Worm (Caenorhabditis elegans) whole organism, mixed stage, embryonic: ENCODE results near the gene Y46E12A.2.
A peak's percentile ranks its signal among the peaks of the same experiment; 100 is the strongest.

Experiments used
- M03D4.4 ChIP-seq: sonication (generic microtip); optimal IDR thresholded peaks from 2 replicates; lab custom pipeline; 2017; ENCODE audit warnings: mild to moderate bottlenecking, missing genetic modification characterization, missing compliant biosample characterization
- bed-3 ChIP-seq: fragments of 200-800 bp; sonication (Bioruptor generic); optimal IDR thresholded peaks from 3 replicates; lab custom pipeline; 2018; ENCODE audit warnings: mild to moderate bottlenecking, missing genetic modification characterization, moderate library complexity, missing compliant biosample characterization
- blmp-1 ChIP-seq: fragments of 150-350 bp; optimal IDR thresholded peaks from 2 replicates; lab custom pipeline; 2014; ENCODE audit warnings: missing biosample characterization, missing genetic modification characterization
- ceh-39 ChIP-seq: fragments of 150-350 bp; optimal IDR thresholded peaks from 2 replicates; lab custom pipeline; 2014; ENCODE audit warnings: missing biosample characterization, missing genetic modification characterization
- ceh-83 ChIP-seq: fragments of 200-800 bp; sonication (Bioruptor generic); optimal IDR thresholded peaks from 2 replicates; lab custom pipeline; 2018; ENCODE audit warnings: mild to moderate bottlenecking, missing genetic modification characterization, missing compliant biosample characterization
- ces-1 ChIP-seq: fragments of 150-350 bp; optimal IDR thresholded peaks from 2 replicates; lab custom pipeline; 2014; ENCODE audit warnings: missing biosample characterization, missing genetic modification reagents, missing genetic modification characterization
- drap-1 ChIP-seq: fragments of 200-800 bp; sonication (Bioruptor generic); optimal IDR thresholded peaks from 3 replicates; lab custom pipeline; 2018; ENCODE audit warnings: mild to moderate bottlenecking, missing genetic modification characterization, missing compliant biosample characterization
- elt-1 ChIP-seq: sonication (generic microtip); optimal IDR thresholded peaks from 2 replicates; lab custom pipeline; 2017; ENCODE audit warnings: missing genetic modification characterization, mild to moderate bottlenecking, missing compliant biosample characterization, antibody characterized with exemption, moderate library complexity, borderline replicate concordance; ENCODE audit not compliant: insufficient read depth
- elt-3 ChIP-seq: fragments of 150-350 bp; optimal IDR thresholded peaks from 2 replicates; lab custom pipeline; 2014; ENCODE audit warnings: missing biosample characterization, missing genetic modification characterization
- flh-1 ChIP-seq: fragments of 200-800 bp; sonication (Bioruptor generic); optimal IDR thresholded peaks from 2 replicates; lab custom pipeline; 2018; ENCODE audit warnings: mild to moderate bottlenecking, missing genetic modification characterization, moderate library complexity, missing compliant biosample characterization
- ham-2 ChIP-seq: fragments of 200-800 bp; sonication (Bioruptor generic); optimal IDR thresholded peaks from 2 replicates; lab custom pipeline; 2018; ENCODE audit warnings: mild to moderate bottlenecking, missing genetic modification characterization, missing compliant biosample characterization
- hlh-1 ChIP-seq: fragments of 150-350 bp; optimal IDR thresholded peaks from 2 replicates; lab custom pipeline; 2014; ENCODE audit warnings: missing biosample characterization, missing genetic modification reagents, missing genetic modification characterization
- lin-13 ChIP-seq: fragments of 150-350 bp; optimal IDR thresholded peaks from 2 replicates; lab custom pipeline; 2014; ENCODE audit warnings: missing biosample characterization, missing genetic modification characterization
- lin-32 ChIP-seq: fragments of 200-800 bp; sonication (Bioruptor generic); optimal IDR thresholded peaks from 2 replicates; lab custom pipeline; 2018; ENCODE audit warnings: mild to moderate bottlenecking, missing genetic modification characterization, missing compliant biosample characterization
- mab-5 ChIP-seq: fragments of 150-350 bp; optimal IDR thresholded peaks from 2 replicates; lab custom pipeline; 2014; ENCODE audit warnings: missing biosample characterization, missing genetic modification characterization
- mep-1 ChIP-seq: fragments of 150-350 bp; optimal IDR thresholded peaks from 2 replicates; lab custom pipeline; 2017; ENCODE audit warnings: missing biosample characterization, missing genetic modification reagents, missing genetic modification characterization, inconsistent platforms
- nhr-12 ChIP-seq: fragments of 150-350 bp; optimal IDR thresholded peaks from 2 replicates; lab custom pipeline; 2014; ENCODE audit warnings: missing biosample characterization, missing genetic modification characterization
- nhr-2 ChIP-seq: fragments of 150-350 bp; optimal IDR thresholded peaks from 2 replicates; lab custom pipeline; 2014; ENCODE audit warnings: missing biosample characterization, missing genetic modification characterization
- nhr-237 ChIP-seq: fragments of 150-350 bp; optimal IDR thresholded peaks from 2 replicates; lab custom pipeline; 2014; ENCODE audit warnings: missing biosample characterization, missing genetic modification characterization
- nhr-28 ChIP-seq: fragments of 150-350 bp; optimal IDR thresholded peaks from 2 replicates; lab custom pipeline; 2014; ENCODE audit warnings: missing biosample characterization, missing genetic modification characterization
- nhr-76 ChIP-seq: sonication (generic microtip); optimal IDR thresholded peaks from 2 replicates; lab custom pipeline; 2017; ENCODE audit warnings: missing biosample characterization, missing genetic modification characterization
- pha-4 ChIP-seq: fragments of 150-350 bp; optimal IDR thresholded peaks from 2 replicates; lab custom pipeline; 2018; ENCODE audit warnings: missing biosample characterization, missing genetic modification reagents, missing genetic modification characterization
- snpc-4 ChIP-seq: fragments of 150-350 bp; optimal IDR thresholded peaks from 2 replicates; lab custom pipeline; 2014; ENCODE audit warnings: missing biosample characterization, missing genetic modification characterization
- tbx-8 ChIP-seq: fragments of 200-800 bp; sonication (Bioruptor generic); optimal IDR thresholded peaks from 2 replicates; lab custom pipeline; 2018; ENCODE audit warnings: mild to moderate bottlenecking, missing genetic modification characterization, moderate library complexity, missing compliant biosample characterization
- unc-120 ChIP-seq: sonication (generic microtip); optimal IDR thresholded peaks from 2 replicates; lab custom pipeline; 2017; ENCODE audit warnings: missing genetic modification characterization, missing compliant biosample characterization; ENCODE audit not compliant: poor library complexity, severe bottlenecking
- unc-39 ChIP-seq: fragments of 150-350 bp; optimal IDR thresholded peaks from 2 replicates; lab custom pipeline; 2014; ENCODE audit warnings: missing biosample characterization, missing genetic modification characterization
- unc-62 ChIP-seq: fragments of 150-350 bp; optimal IDR thresholded peaks from 2 replicates; lab custom pipeline; 2014; ENCODE audit warnings: missing biosample characterization, missing genetic modification reagents, missing genetic modification characterization
- zip-8 ChIP-seq: fragments of 150-350 bp; optimal IDR thresholded peaks from 2 replicates; lab custom pipeline; 2014; ENCODE audit warnings: missing biosample characterization, missing genetic modification characterization
- ztf-11 ChIP-seq: fragments of 150-350 bp; optimal IDR thresholded peaks from 2 replicates; lab custom pipeline; 2014; ENCODE audit warnings: missing biosample characterization, missing genetic modification characterization

The Y46E12A.2 gene

ce11 chrIII:1788033-1788432, 29.3 kb downstream of the Y46E12A.2 start, which contains the start of gene rimb-1:
TSS of gene rimb-1 (plus strand) at chrIII:1788333.
- TF ChIP-seq unc-120 = no peak

DNA sequence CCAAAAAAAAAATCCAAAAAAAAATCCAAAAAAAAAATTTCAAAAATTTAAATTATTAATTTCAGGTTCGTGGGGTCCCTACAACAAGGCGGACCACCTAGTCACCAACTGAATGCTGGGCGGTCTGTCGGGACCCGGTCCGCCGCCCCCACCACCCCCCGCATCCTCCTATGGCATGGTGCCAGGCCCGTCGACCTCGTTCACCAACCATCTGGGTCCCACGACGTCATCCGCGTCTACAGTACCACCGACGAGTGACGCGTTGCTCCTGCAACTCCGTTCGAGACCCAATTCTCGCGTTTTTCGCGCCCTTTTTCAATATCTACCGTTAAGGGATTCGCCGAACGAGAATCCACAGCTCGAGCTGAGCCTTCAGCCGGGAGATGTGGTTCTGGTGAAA, 30.2 kb downstream of the Y46E12A.2 start:
- no peak for TF ChIP-seq nhr-237 (tag; lab: Kevin White, UChicago)
- no peak for TF ChIP-seq blmp-1
- TF ChIP-seq ham-2 (GFP tag; lab: Kevin White, UChicago) = no peak
- TF ChIP-seq lin-32 = no peak
- TF ChIP-seq unc-120 = no peak
- no peak for TF ChIP-seq elt-1 (tag; lab: Kevin White, UChicago)
- TF ChIP-seq ceh-83 (GFP tag; lab: Kevin White, UChicago) = no peak
- TF ChIP-seq nhr-76 = no peak
- TF ChIP-seq mep-1 (tag; lab: Kevin White, UChicago) = no peak
- TF ChIP-seq pha-4 (tag; lab: Kevin White, UChicago) = no peak
- TF ChIP-seq drap-1 = no peak
- no peak for TF ChIP-seq M03D4.4
- no peak for TF ChIP-seq nhr-12 (tag; lab: Kevin White, UChicago)
- no peak for TF ChIP-seq unc-62 (GFP tag; lab: Kevin White, UChicago)

DNA sequence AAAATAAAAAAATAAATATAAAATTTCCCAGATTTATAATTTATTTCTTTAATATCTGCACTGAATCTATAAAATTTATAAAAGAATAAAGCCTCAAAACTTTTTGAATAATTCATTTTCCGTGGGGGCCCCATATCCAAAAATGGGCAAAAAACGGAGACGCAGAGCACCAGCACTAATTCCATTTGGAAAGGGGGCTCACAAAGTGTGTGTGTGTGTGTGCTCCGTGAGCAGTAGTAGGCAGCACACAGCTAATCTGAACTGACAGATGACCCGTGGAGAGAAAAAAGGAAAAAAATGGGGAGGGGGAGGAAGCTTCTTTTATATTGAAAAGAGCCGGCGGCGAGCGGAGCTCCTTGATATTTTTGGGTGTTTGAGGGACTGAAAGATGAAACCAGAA, 33.2 kb downstream of the Y46E12A.2 start:
- peak; percentile 92 for TF ChIP-seq ces-1
- TF ChIP-seq mep-1 (tag; lab: Kevin White, UChicago) = no peak
- TF ChIP-seq nhr-237 (tag; lab: Kevin White, UChicago) = no peak
- TF ChIP-seq ceh-83 (GFP tag; lab: Kevin White, UChicago) = no peak
- no peak for TF ChIP-seq zip-8 (tag; lab: Kevin White, UChicago)
- TF ChIP-seq snpc-4 (tag; lab: Kevin White, UChicago) = no peak
- TF ChIP-seq elt-3 (tag; lab: Kevin White, UChicago) = no peak
- TF ChIP-seq nhr-28 (tag; lab: Kevin White, UChicago) = no peak
- no peak for TF ChIP-seq unc-62 (GFP tag; lab: Kevin White, UChicago)

DNA sequence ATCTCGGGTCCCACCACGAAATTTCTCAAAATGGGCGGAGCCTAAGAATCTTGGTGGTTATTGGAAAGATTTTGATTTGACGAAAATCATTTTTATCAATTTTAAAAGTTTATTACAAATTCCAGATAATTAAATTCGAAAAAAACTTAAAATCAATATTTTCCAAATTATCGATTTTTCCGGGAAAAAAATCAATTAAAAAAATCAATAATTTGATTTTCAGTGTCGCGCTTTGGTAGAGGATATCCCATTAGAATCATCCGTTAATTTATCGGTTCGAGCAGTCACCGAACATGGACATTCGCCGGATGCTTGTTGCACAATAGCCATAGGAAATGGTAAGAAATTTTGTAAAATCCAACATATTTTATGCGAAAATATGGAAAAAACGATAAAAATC, 34.7 kb downstream of the Y46E12A.2 start:
- TF ChIP-seq unc-39 (tag; lab: Kevin White, UChicago) (no peak), pha-4 (tag; lab: Kevin White, UChicago) (no peak), zip-8 (tag; lab: Kevin White, UChicago) (no peak), mab-5 (no peak), drap-1 (no peak)

ce11 chrIII:1794100-1794499, 35.4 kb downstream of the Y46E12A.2 start:
- no peak for TF ChIP-seq lin-32
- no peak for TF ChIP-seq ceh-39 (tag; lab: Kevin White, UChicago)
- no peak for TF ChIP-seq zip-8 (tag; lab: Kevin White, UChicago)
- no peak for TF ChIP-seq pha-4 (tag; lab: Kevin White, UChicago)
- no peak for TF ChIP-seq ceh-83 (GFP tag; lab: Kevin White, UChicago)
- TF ChIP-seq bed-3 (GFP tag; lab: Kevin White, UChicago) = no peak
- no peak for TF ChIP-seq nhr-28 (tag; lab: Kevin White, UChicago)
- TF ChIP-seq nhr-2 (tag; lab: Kevin White, UChicago) = no peak
- TF ChIP-seq snpc-4 (tag; lab: Kevin White, UChicago) = no peak
- TF ChIP-seq ham-2 (GFP tag; lab: Kevin White, UChicago) = no peak
- TF ChIP-seq M03D4.4 = no peak
- no peak for TF ChIP-seq mab-5
- no peak for TF ChIP-seq flh-1 (GFP tag; lab: Kevin White, UChicago)
- no peak for TF ChIP-seq drap-1
- TF ChIP-seq ztf-11 (tag; lab: Kevin White, UChicago) = no peak
- no peak for TF ChIP-seq unc-62 (GFP tag; lab: Kevin White, UChicago)
- TF ChIP-seq nhr-12 (tag; lab: Kevin White, UChicago) = no peak

DNA sequence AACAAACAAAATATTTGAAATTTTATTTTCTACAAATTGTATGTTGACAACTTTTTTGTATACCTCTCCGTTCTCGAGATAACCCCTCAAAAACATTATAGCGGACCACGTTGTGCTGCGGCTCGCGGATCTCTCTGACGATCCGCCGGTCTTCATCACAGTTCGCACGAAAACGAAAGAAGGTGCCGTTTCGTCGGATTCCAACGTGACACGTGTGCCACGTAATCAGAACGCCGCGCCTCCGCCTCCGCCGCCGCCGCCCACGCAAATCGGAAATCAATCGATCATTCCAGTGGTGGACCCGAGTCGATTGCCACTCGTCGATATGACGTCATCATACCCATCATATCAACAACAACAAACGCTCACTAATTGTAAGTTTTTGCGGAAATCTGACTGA, 40.7 kb downstream of the Y46E12A.2 start:
- no peak for TF ChIP-seq unc-39 (tag; lab: Kevin White, UChicago)
- TF ChIP-seq zip-8 (tag; lab: Kevin White, UChicago) = peak; percentile 60

DNA sequence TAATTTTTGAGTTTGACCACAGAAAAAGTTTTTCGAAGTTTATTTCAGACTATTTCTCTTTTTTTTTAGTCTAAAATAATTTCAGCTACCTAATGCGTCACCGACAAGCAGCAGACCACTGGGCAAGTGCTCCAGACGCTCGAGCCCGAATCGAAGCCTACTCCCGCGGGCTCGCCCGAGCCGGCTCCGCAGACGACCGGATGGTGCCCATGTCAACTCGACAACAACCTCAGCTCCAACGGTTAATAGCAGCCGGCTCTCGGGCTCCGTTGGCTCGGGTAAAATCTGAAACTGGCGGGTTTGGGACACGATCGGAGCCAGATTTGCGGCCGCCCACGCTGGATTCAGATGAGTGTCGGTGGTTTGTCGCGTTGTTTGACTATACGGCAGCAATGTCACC, 44.3 kb downstream of the Y46E12A.2 start:
- no peak for TF ChIP-seq nhr-28 (tag; lab: Kevin White, UChicago)
- TF ChIP-seq nhr-76 = no peak
- TF ChIP-seq ceh-39 (tag; lab: Kevin White, UChicago) = no peak
- no peak for TF ChIP-seq nhr-237 (tag; lab: Kevin White, UChicago)
- TF ChIP-seq M03D4.4 = no peak
- TF ChIP-seq lin-13 (tag; lab: Kevin White, UChicago) = no peak
- no peak for TF ChIP-seq snpc-4 (tag; lab: Kevin White, UChicago)
- no peak for TF ChIP-seq lin-32
- TF ChIP-seq nhr-12 (tag; lab: Kevin White, UChicago) = no peak
- TF ChIP-seq unc-120 = no peak
- no peak for TF ChIP-seq tbx-8 (GFP tag; lab: Kevin White, UChicago)
- no peak for TF ChIP-seq pha-4 (tag; lab: Kevin White, UChicago)
- no peak for TF ChIP-seq ceh-83 (GFP tag; lab: Kevin White, UChicago)
- no peak for TF ChIP-seq mep-1 (tag; lab: Kevin White, UChicago)
- no peak for TF ChIP-seq ham-2 (GFP tag; lab: Kevin White, UChicago)
- no peak for TF ChIP-seq unc-62 (GFP tag; lab: Kevin White, UChicago)
- TF ChIP-seq hlh-1 (tag; lab: Kevin White, UChicago) = no peak
